Fruit fly (Drosophila melanogaster): Measurements from ENCODE around the gene Pss.

DNA sequence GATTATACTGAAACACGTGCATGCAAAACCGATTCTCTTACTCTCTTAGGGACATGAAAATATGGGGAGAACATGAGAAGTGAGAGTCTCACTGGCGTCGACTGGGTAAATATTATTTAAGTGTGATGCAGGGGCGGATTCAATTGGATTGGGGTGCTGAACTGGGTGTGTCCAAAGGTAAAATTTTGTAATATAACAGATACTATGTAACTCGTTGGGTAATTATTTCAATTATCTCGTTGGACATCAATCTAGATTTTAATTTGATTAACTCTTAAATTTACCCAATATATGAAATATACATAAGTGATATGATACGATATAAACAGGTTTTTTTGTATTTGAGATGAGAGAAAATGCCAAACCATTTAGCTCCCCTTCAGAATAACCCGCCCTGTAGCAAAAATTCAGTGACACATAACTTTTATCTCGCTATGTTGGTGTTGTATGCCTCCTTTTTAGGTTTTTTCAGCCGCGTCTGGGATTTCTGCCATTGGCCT is 17.8 kb downstream of the Pss start:
- TF ChIP-seq h (optimal IDR thresholded peaks at IDR 0.05) = no peak
- TF ChIP-seq psq (optimal IDR thresholded peaks at IDR 0.05) = no peak
- no peak for TF ChIP-seq Sin3A (optimal IDR thresholded peaks at IDR 0.05)
- no peak for TF ChIP-seq ttk (optimal IDR thresholded peaks at IDR 0.05)
